Fruit fly (Drosophila melanogaster) whole organism, embryonic: ENCODE data around the gene CG5909.

ENCODE experiments used
- Ada2b ChIP-seq: fragments of 200-800 bp; sonication (Bioruptor generic); IDR thresholded peaks from 2 replicates; pipeline ENCODE4 v1.3.6; 2022; ENCODE audit warnings: missing biosample characterization, missing genetic modification characterization
- BEAF-32 ChIP-seq: fragments of 200-800 bp; sonication (Bioruptor generic); optimal IDR thresholded peaks from 3 replicates; lab custom pipeline; 2017; ENCODE audit warnings: missing biosample characterization, missing genetic modification characterization, mild to moderate bottlenecking, moderate library complexity, missing genetic modification reagents
- Bteb2 ChIP-seq: fragments of 200-800 bp; sonication (Bioruptor generic); optimal IDR thresholded peaks from 2 replicates; lab custom pipeline; 2016; ENCODE audit warnings: missing biosample characterization, missing genetic modification characterization
- CG10543 ChIP-seq: fragments of 200-800 bp; sonication (Bioruptor generic); optimal IDR thresholded peaks from 3 replicates; lab custom pipeline; 2017; ENCODE audit warnings: missing biosample characterization, mild to moderate bottlenecking, missing genetic modification characterization, moderate library complexity
- CG10979 ChIP-seq: fragments of 200-800 bp; sonication (Bioruptor generic); optimal IDR thresholded peaks from 2 replicates; lab custom pipeline; 2018; ENCODE audit warnings: missing biosample characterization, mild to moderate bottlenecking, missing genetic modification characterization, moderate library complexity
- CG14050 ChIP-seq: fragments of 200-800 bp; sonication (Bioruptor generic); IDR thresholded peaks from 3 replicates; pipeline ENCODE4 v1.3.6; 2022; ENCODE audit warnings: missing biosample characterization, missing genetic modification characterization
- CG15601 ChIP-seq: fragments of 200-800 bp; sonication (Bioruptor generic); optimal IDR thresholded peaks from 3 replicates; lab custom pipeline; 2019; ENCODE audit warnings: missing biosample characterization, mild to moderate bottlenecking, missing genetic modification characterization, moderate library complexity
- CG18011 ChIP-seq: fragments of 200-800 bp; sonication (Bioruptor generic); optimal IDR thresholded peaks from 2 replicates; lab custom pipeline; 2017; ENCODE audit warnings: missing biosample characterization, missing genetic modification characterization, mild to moderate bottlenecking, moderate library complexity, missing genotype
- CG18476 ChIP-seq: fragments of 200-800 bp; sonication (Bioruptor generic); optimal IDR thresholded peaks from 2 replicates; lab custom pipeline; 2016; ENCODE audit warnings: missing biosample characterization, mild to moderate bottlenecking, missing genetic modification characterization
- CG18599 ChIP-seq: fragments of 200-800 bp; sonication (Bioruptor generic); optimal IDR thresholded peaks from 3 replicates; lab custom pipeline; 2017; ENCODE audit warnings: missing biosample characterization, missing genetic modification characterization, mild to moderate bottlenecking, moderate library complexity, missing genetic modification reagents
- CG2116 ChIP-seq: fragments of 200-800 bp; sonication (Bioruptor generic); optimal IDR thresholded peaks from 3 replicates; lab custom pipeline; 2018; ENCODE audit warnings: missing biosample characterization, mild to moderate bottlenecking, missing genetic modification characterization
- CG2678 ChIP-seq: fragments of 200-800 bp; sonication (Bioruptor generic); optimal IDR thresholded peaks from 3 replicates; lab custom pipeline; 2019; ENCODE audit warnings: missing biosample characterization, mild to moderate bottlenecking, missing genetic modification characterization, moderate library complexity
- CG30403 ChIP-seq: fragments of 200-800 bp; sonication (Bioruptor generic); optimal IDR thresholded peaks from 3 replicates; lab custom pipeline; 2016; ENCODE audit warnings: missing biosample characterization, missing genetic modification characterization
- CG31224 ChIP-seq: fragments of 200-800 bp; sonication (Bioruptor generic); IDR thresholded peaks from 2 replicates; pipeline ENCODE4 v1.3.6; 2022; ENCODE audit warnings: missing biosample characterization, missing genetic modification characterization
- CG4282 ChIP-seq: fragments of 200-800 bp; sonication (Bioruptor generic); optimal IDR thresholded peaks from 2 replicates; lab custom pipeline; 2016; ENCODE audit warnings: missing biosample characterization, missing genetic modification characterization
- CG4707 ChIP-seq: fragments of 200-800 bp; sonication (Bioruptor generic); optimal IDR thresholded peaks from 2 replicates; lab custom pipeline; 2018; ENCODE audit warnings: missing biosample characterization, mild to moderate bottlenecking, missing genetic modification characterization, moderate library complexity
- CG6765 ChIP-seq: fragments of 200-800 bp; sonication (Bioruptor generic); optimal IDR thresholded peaks from 3 replicates; lab custom pipeline; 2017; ENCODE audit warnings: missing biosample characterization, mild to moderate bottlenecking, missing genetic modification characterization
- CG6813 ChIP-seq: fragments of 200-800 bp; sonication (Bioruptor generic); optimal IDR thresholded peaks from 2 replicates; lab custom pipeline; 2017; ENCODE audit warnings: missing biosample characterization, missing genetic modification characterization, mild to moderate bottlenecking, moderate library complexity, missing genetic modification reagents
- CG7556 ChIP-seq: fragments of 200-800 bp; sonication (Bioruptor generic); optimal IDR thresholded peaks from 2 replicates; lab custom pipeline; 2017; ENCODE audit warnings: missing biosample characterization, mild to moderate bottlenecking, missing genetic modification characterization
- CG8944 ChIP-seq: fragments of 200-800 bp; sonication (Bioruptor generic); optimal IDR thresholded peaks from 3 replicates; lab custom pipeline; 2016; ENCODE audit warnings: missing biosample characterization, missing genetic modification characterization
- Chrac-16 ChIP-seq: fragments of 200-800 bp; sonication (Bioruptor generic); optimal IDR thresholded peaks from 3 replicates; lab custom pipeline; 2016; ENCODE audit warnings: missing biosample characterization, missing genetic modification characterization
- CrebB ChIP-seq: fragments of 200-800 bp; sonication (Bioruptor generic); optimal IDR thresholded peaks from 3 replicates; lab custom pipeline; 2018; ENCODE audit warnings: missing biosample characterization, mild to moderate bottlenecking, missing genetic modification characterization
- Hand ChIP-seq: fragments of 200-800 bp; sonication (Bioruptor generic); optimal IDR thresholded peaks from 2 replicates; lab custom pipeline; 2017; ENCODE audit warnings: mild to moderate bottlenecking, missing biosample characterization, missing genetic modification reagents, missing genetic modification characterization
- Hr39 ChIP-seq: fragments of >200 bp; optimal IDR thresholded peaks from 2 replicates; lab custom pipeline; 2017
- Sry-δ ChIP-seq: fragments of 200-800 bp; sonication (Bioruptor generic); optimal IDR thresholded peaks from 2 replicates; lab custom pipeline; 2016; ENCODE audit warnings: missing biosample characterization, missing genetic modification characterization
- Taf1 ChIP-seq: fragments of 200-800 bp; sonication (Bioruptor generic); IDR thresholded peaks from 2 replicates; pipeline ENCODE4 v1.3.6; 2022; ENCODE audit warnings: missing biosample characterization, missing genetic modification characterization
- al ChIP-seq: fragments of 200-800 bp; sonication (Bioruptor generic); IDR thresholded peaks from 2 replicates; pipeline ENCODE4 v1.3.6; 2022; ENCODE audit warnings: missing biosample characterization, missing genetic modification characterization
- az2 ChIP-seq: fragments of 200-800 bp; sonication (Bioruptor generic); optimal IDR thresholded peaks from 3 replicates; lab custom pipeline; 2016; ENCODE audit warnings: missing biosample characterization, missing genetic modification characterization
- bowl ChIP-seq: fragments of 200-800 bp; sonication (Bioruptor generic); IDR thresholded peaks from 2 replicates; pipeline ENCODE4 v1.3.6; 2022; ENCODE audit warnings: missing biosample characterization, missing genetic modification characterization
- cato ChIP-seq: fragments of 200-800 bp; sonication (Bioruptor generic); optimal IDR thresholded peaks from 2 replicates; lab custom pipeline; 2016; ENCODE audit warnings: missing biosample characterization, missing genetic modification characterization, borderline replicate concordance
- cg ChIP-seq: fragments of 200-800 bp; sonication (Bioruptor generic); optimal IDR thresholded peaks from 3 replicates; lab custom pipeline; 2019; ENCODE audit warnings: missing biosample characterization, mild to moderate bottlenecking, missing genetic modification characterization, moderate library complexity
- corto ChIP-seq: fragments of 200-800 bp; sonication (Bioruptor generic); optimal IDR thresholded peaks from 2 replicates; lab custom pipeline; 2016; ENCODE audit warnings: missing biosample characterization, mild to moderate bottlenecking, missing genetic modification characterization, moderate library complexity
- dmrt11E ChIP-seq: fragments of 200-800 bp; sonication (Bioruptor generic); optimal IDR thresholded peaks from 3 replicates; lab custom pipeline; 2018; ENCODE audit warnings: missing biosample characterization, mild to moderate bottlenecking, missing genetic modification characterization, moderate library complexity
- en ChIP-seq: fragments of 200-800 bp; sonication (Bioruptor generic); optimal IDR thresholded peaks from 2 replicates; lab custom pipeline; 2016; ENCODE audit warnings: missing biosample characterization, missing genetic modification characterization
- fd3F ChIP-seq: fragments of 200-800 bp; sonication (Bioruptor generic); optimal IDR thresholded peaks from 2 replicates; lab custom pipeline; 2018; ENCODE audit warnings: missing biosample characterization, mild to moderate bottlenecking, missing genetic modification characterization, moderate library complexity
- fd96Cb ChIP-seq: fragments of 200-800 bp; sonication (Bioruptor generic); optimal IDR thresholded peaks from 2 replicates; lab custom pipeline; 2018; ENCODE audit warnings: missing biosample characterization, mild to moderate bottlenecking, missing genetic modification characterization, moderate library complexity
- fru ChIP-seq: fragments of >200 bp; optimal IDR thresholded peaks from 2 replicates; lab custom pipeline; 2017
- gem ChIP-seq: fragments of 200-800 bp; sonication (Bioruptor generic); optimal IDR thresholded peaks from 2 replicates; lab custom pipeline; 2019; ENCODE audit warnings: missing biosample characterization, mild to moderate bottlenecking, missing genetic modification characterization, moderate library complexity
- gfzf ChIP-seq: fragments of 200-800 bp; sonication (Bioruptor generic); optimal IDR thresholded peaks from 2 replicates; lab custom pipeline; 2016; ENCODE audit warnings: missing biosample characterization, mild to moderate bottlenecking, missing genetic modification characterization, moderate library complexity
- klu ChIP-seq: fragments of 200-800 bp; sonication (Bioruptor generic); IDR thresholded peaks from 2 replicates; pipeline ENCODE4 v1.3.6; 2022; ENCODE audit warnings: missing biosample characterization, missing genetic modification characterization
- lov ChIP-seq, 2 experiments: fragments of 200-800 bp in 1 of 2; fragments of >200 bp in 1 of 2; sonication (Bioruptor generic) in 1 of 2; IDR thresholded peaks in 1 of 2; optimal IDR thresholded peaks in 1 of 2; 2 replicates in 1 of 2; 3 replicates in 1 of 2; pipeline versions ENCODE4 v1.3.6 to Lab custom; 2017 to 2022; ENCODE audit warnings: missing biosample characterization in 1 of 2, missing genetic modification characterization in 1 of 2
- mam ChIP-seq: fragments of 200-800 bp; sonication (Bioruptor generic); optimal IDR thresholded peaks from 3 replicates; lab custom pipeline; 2016; ENCODE audit warnings: missing biosample characterization, missing genetic modification characterization
- mirr ChIP-seq: fragments of 200-800 bp; sonication (Bioruptor generic); optimal IDR thresholded peaks from 3 replicates; lab custom pipeline; 2018; ENCODE audit warnings: missing biosample characterization, mild to moderate bottlenecking, missing genetic modification characterization
- pum ChIP-seq: fragments of 200-800 bp; sonication (Bioruptor generic); optimal IDR thresholded peaks from 2 replicates; lab custom pipeline; 2016; ENCODE audit warnings: missing biosample characterization, missing genetic modification characterization
- rib ChIP-seq: fragments of 200-800 bp; sonication (Bioruptor generic); IDR thresholded peaks from 2 replicates; pipeline ENCODE4 v1.3.6; 2022; ENCODE audit warnings: missing biosample characterization, missing genetic modification characterization
- stwl ChIP-seq: fragments of 200-800 bp; sonication (Bioruptor generic); optimal IDR thresholded peaks from 3 replicates; lab custom pipeline; 2018; ENCODE audit warnings: missing biosample characterization, mild to moderate bottlenecking, missing genetic modification characterization, moderate library complexity
- twi ChIP-seq: fragments of 200-800 bp; optimal IDR thresholded peaks from 2 replicates; lab custom pipeline; 2019; ENCODE audit warnings: missing biosample characterization, mild to moderate bottlenecking, missing genetic modification characterization, moderate library complexity
- unpg ChIP-seq: fragments of 200-800 bp; sonication (Bioruptor generic); optimal IDR thresholded peaks from 3 replicates; lab custom pipeline; 2018; ENCODE audit warnings: missing biosample characterization, mild to moderate bottlenecking, missing genetic modification characterization, moderate library complexity

The CG5909 gene

dm6 chr3R:27150685-27151515 is 10.1 kb upstream of the CG5909 start, which contains the start of gene CG6051 (continued):
- TF ChIP-seq CG2678 (tag; lab: Kevin White, UChicago) (peak; percentile 75), Chrac-16 (GFP tag; lab: Kevin White, UChicago) (peak; percentile 61), gem (tag; lab: Kevin White, UChicago) (peak; percentile 77), CG18476 (GFP tag; lab: Kevin White, UChicago) (peak; percentile 18), twi (tag; lab: Kevin White, UChicago) (peak; percentile 35), fd3F (GFP tag; lab: Kevin White, UChicago) (peak; percentile 49), CG14050 (GFP tag; lab: Robert Waterston, UW) (no peak), Hand (GFP tag; lab: Kevin White, UChicago) (peak; percentile 59), CG31224 (GFP tag; lab: Robert Waterston, UW) (no peak), CG6813 (GFP tag; lab: Kevin White, UChicago) (peak; percentile 4), CG10543 (GFP tag; lab: Kevin White, UChicago) (peak; percentile 57), CG10979 (tag; lab: Kevin White, UChicago) (peak; percentile 38), CG8944 (GFP tag; lab: Kevin White, UChicago) (peak; percentile 48), fru (lab: Kevin White, UChicago) (no peak), en (no peak), fd96Cb (tag; lab: Kevin White, UChicago) (peak; percentile 60), Bteb2 (no peak), CrebB (tag; lab: Kevin White, UChicago) (peak; percentile 30), CG30403 (peak; percentile 58), klu (no peak), CG2116 (GFP tag; lab: Kevin White, UChicago) (peak; percentile 28), Sry-δ (GFP tag; lab: Kevin White, UChicago) (peak; percentile 23), mam (GFP tag; lab: Kevin White, UChicago) (peak; percentile 63), mirr (GFP tag; lab: Kevin White, UChicago) (peak; percentile 46), az2 (GFP tag; lab: Kevin White, UChicago) (peak; percentile 51), cg (peak; percentile 57), gfzf (GFP tag; lab: Kevin White, UChicago) (peak; percentile 79), Taf1 (no peak), al (GFP tag; lab: Robert Waterston, UW) (no peak), bowl (GFP tag; lab: Robert Waterston, UW) (no peak), unpg (GFP tag; lab: Kevin White, UChicago) (peak; percentile 51), CG4282 (peak; percentile 31), CG18599 (GFP tag; lab: Kevin White, UChicago) (peak; percentile 68), CG7556 (peak; percentile 33), Hr39 (lab: Kevin White, UChicago) (no peak), CG4707 (GFP tag; lab: Kevin White, UChicago) (peak; percentile 23), CG6765 (GFP tag; lab: Kevin White, UChicago) (peak; percentile 63), rib (GFP tag; lab: Robert Waterston, UW) (no peak), pum (peak; percentile 57), corto (no peak), Ada2b (GFP tag; lab: Robert Waterston, UW) (no peak), dmrt11E (peak; percentile 51), stwl (tag; lab: Kevin White, UChicago) (peak; percentile 25), lov (optimal IDR thresholded peaks at IDR 0.05; lab: Kevin White, UChicago) (no peak), lov (GFP tag; IDR thresholded peaks at IDR 0.05; lab: Robert Waterston, UW) (no peak), cato (peak; percentile 3), CG15601 (tag; lab: Kevin White, UChicago) (peak; percentile 21), CG18011 (GFP tag; lab: Kevin White, UChicago) (no peak), BEAF-32 (GFP tag; lab: Kevin White, UChicago) (peak; percentile 51)
